Fruit fly (Drosophila melanogaster) whole organism, prepupa: Measurements from ENCODE around the gene pyd.

ENCODE experiments used
- CG10631 ChIP-seq: fragments of 200-800 bp; sonication (Bioruptor generic); optimal IDR thresholded peaks from 2 replicates; lab custom pipeline; 2016; ENCODE audit warnings: missing biosample characterization, missing genetic modification characterization
- CG10669 ChIP-seq: fragments of 200-800 bp; sonication (Bioruptor generic); optimal IDR thresholded peaks from 3 replicates; lab custom pipeline; 2018; ENCODE audit warnings: missing biosample characterization, mild to moderate bottlenecking, missing genetic modification characterization, moderate library complexity
- CG11294 ChIP-seq: fragments of 200-800 bp; sonication (Bioruptor generic); IDR thresholded peaks from 2 replicates; pipeline ENCODE4 v1.3.6; 2022; ENCODE audit warnings: missing biosample characterization, missing genetic modification characterization
- CG11762 ChIP-seq: fragments of 200-800 bp; sonication (Bioruptor generic); optimal IDR thresholded peaks from 3 replicates; lab custom pipeline; 2016; ENCODE audit warnings: missing biosample characterization, missing genetic modification characterization; ENCODE audit not compliant: insufficient read depth
- CG11902 ChIP-seq: fragments of 200-800 bp; sonication (Bioruptor generic); optimal IDR thresholded peaks from 3 replicates; lab custom pipeline; 2016; ENCODE audit warnings: missing biosample characterization, missing genetic modification characterization
- CG15336 ChIP-seq: fragments of 200-800 bp; sonication (Bioruptor generic); IDR thresholded peaks from 2 replicates; pipeline ENCODE4 v1.3.6; 2022; ENCODE audit warnings: missing biosample characterization, missing genetic modification characterization
- CG16779 ChIP-seq: fragments of 200-800 bp; sonication (Bioruptor generic); optimal IDR thresholded peaks from 3 replicates; lab custom pipeline; 2017; ENCODE audit warnings: missing biosample characterization, mild to moderate bottlenecking, missing genetic modification characterization
- CG3032 ChIP-seq: fragments of 200-800 bp; optimal IDR thresholded peaks from 2 replicates; lab custom pipeline; 2019; ENCODE audit warnings: missing biosample characterization, mild to moderate bottlenecking, missing genetic modification characterization, moderate library complexity
- CG32006 ChIP-seq: fragments of 200-800 bp; sonication (Bioruptor generic); optimal IDR thresholded peaks from 3 replicates; lab custom pipeline; 2017; ENCODE audit warnings: missing biosample characterization, mild to moderate bottlenecking, missing genetic modification characterization
- CG3919 ChIP-seq: fragments of 200-800 bp; sonication (Bioruptor generic); optimal IDR thresholded peaks from 3 replicates; lab custom pipeline; 2016; ENCODE audit warnings: missing biosample characterization, missing genetic modification characterization
- CG4318 ChIP-seq: fragments of 200-800 bp; sonication (Bioruptor generic); optimal IDR thresholded peaks from 3 replicates; lab custom pipeline; 2017; ENCODE audit warnings: missing biosample characterization, mild to moderate bottlenecking, missing genetic modification characterization
- CG7368 ChIP-seq: fragments of 200-800 bp; sonication (Bioruptor generic); optimal IDR thresholded peaks from 3 replicates; lab custom pipeline; 2016; ENCODE audit warnings: missing biosample characterization, missing genetic modification characterization
- CG8119 ChIP-seq: fragments of 200-800 bp; sonication (Bioruptor generic); IDR thresholded peaks from 3 replicates; pipeline ENCODE4 v1.3.6; 2022; ENCODE audit warnings: missing biosample characterization, missing genetic modification characterization
- CG9139 ChIP-seq: fragments of 200-800 bp; sonication (Bioruptor generic); optimal IDR thresholded peaks from 3 replicates; lab custom pipeline; 2017; ENCODE audit warnings: missing biosample characterization, mild to moderate bottlenecking, missing genetic modification characterization
- Eip75B ChIP-seq: fragments of 200-800 bp; sonication (Bioruptor generic); optimal IDR thresholded peaks from 3 replicates; lab custom pipeline; 2016; ENCODE audit warnings: missing biosample characterization, missing genetic modification characterization
- Ets96B ChIP-seq: fragments of 200-800 bp; optimal IDR thresholded peaks from 2 replicates; lab custom pipeline; 2019; ENCODE audit warnings: missing biosample characterization, mild to moderate bottlenecking, missing genetic modification characterization, moderate library complexity
- Gug ChIP-seq: fragments of 200-800 bp; sonication (Bioruptor generic); IDR thresholded peaks from 2 replicates; pipeline ENCODE4 v1.3.6; 2022; ENCODE audit warnings: missing biosample characterization, missing genetic modification characterization
- Hr39 ChIP-seq: fragments of 200-800 bp; sonication (Bioruptor generic); optimal IDR thresholded peaks from 2 replicates; lab custom pipeline; 2016; ENCODE audit warnings: missing biosample characterization, missing genetic modification characterization
- Hr4 ChIP-seq: fragments of 200-800 bp; sonication (Bioruptor generic); optimal IDR thresholded peaks from 3 replicates; lab custom pipeline; 2016; ENCODE audit warnings: missing biosample characterization, missing genetic modification characterization
- Met ChIP-seq: fragments of 200-800 bp; sonication (Bioruptor generic); optimal IDR thresholded peaks from 3 replicates; lab custom pipeline; 2016; ENCODE audit warnings: missing biosample characterization, missing genetic modification characterization
- Sox102F ChIP-seq: fragments of 200-800 bp; sonication (Bioruptor generic); optimal IDR thresholded peaks from 2 replicates; lab custom pipeline; 2016; ENCODE audit warnings: missing biosample characterization, mild to moderate bottlenecking, missing genetic modification characterization
- achi ChIP-seq: fragments of 200-800 bp; sonication (Bioruptor generic); optimal IDR thresholded peaks from 3 replicates; lab custom pipeline; 2016; ENCODE audit warnings: missing biosample characterization, missing genetic modification characterization
- acj6 ChIP-seq: fragments of 200-800 bp; sonication (Bioruptor generic); optimal IDR thresholded peaks from 3 replicates; lab custom pipeline; 2016; ENCODE audit warnings: missing biosample characterization, missing genetic modification characterization
- dsx ChIP-seq: fragments of 200-800 bp; optimal IDR thresholded peaks from 3 replicates; lab custom pipeline; 2019; ENCODE audit warnings: missing biosample characterization, mild to moderate bottlenecking, missing genetic modification characterization, moderate library complexity; ENCODE audit not compliant: poor library complexity, severe bottlenecking
- eg ChIP-seq: fragments of 200-800 bp; sonication (Bioruptor generic); IDR thresholded peaks from 3 replicates; pipeline ENCODE4 v1.3.6; 2022; ENCODE audit warnings: missing biosample characterization, missing genetic modification characterization
- fkh ChIP-seq: fragments of 200-800 bp; sonication (Bioruptor generic); optimal IDR thresholded peaks from 3 replicates; lab custom pipeline; 2017; ENCODE audit warnings: missing biosample characterization, mild to moderate bottlenecking, missing genetic modification characterization, moderate library complexity
- pdm3 ChIP-seq: fragments of 200-800 bp; sonication (Bioruptor generic); optimal IDR thresholded peaks from 3 replicates; lab custom pipeline; 2016; ENCODE audit warnings: missing biosample characterization, missing genetic modification characterization
- spab ChIP-seq: fragments of 200-800 bp; sonication (Bioruptor generic); optimal IDR thresholded peaks from 2 replicates; lab custom pipeline; 2017; ENCODE audit warnings: missing biosample characterization, mild to moderate bottlenecking, missing genetic modification characterization, missing genetic modification reagents
- svp ChIP-seq: fragments of 200-800 bp; sonication (Bioruptor generic); peaks from one replicate; lab custom pipeline; 2016; ENCODE audit warnings: missing biosample characterization, missing genetic modification characterization
- vri ChIP-seq: fragments of 200-800 bp; sonication (Bioruptor generic); optimal IDR thresholded peaks from 3 replicates; lab custom pipeline; 2016; ENCODE audit warnings: missing biosample characterization, mild to moderate bottlenecking, missing genetic modification characterization

pyd gene

dm6 chr3R:8846154-8846648 is 85.5 kb downstream of the pyd start (continued):
- TF ChIP-seq Hr39 (GFP tag; lab: Kevin White, UChicago) (no peak), svp (GFP tag; lab: Kevin White, UChicago) (no peak), Gug (GFP tag; lab: Robert Waterston, UW) (no peak), CG32006 (GFP tag; lab: Kevin White, UChicago) (no peak), Sox102F (GFP tag; lab: Kevin White, UChicago) (peak; percentile 39), Hr4 (no peak), Eip75B (no peak), Ets96B (tag; lab: Kevin White, UChicago) (peak; percentile 19), CG9139 (peak; percentile 80), CG8119 (GFP tag; lab: Robert Waterston, UW) (peak; percentile 53; the same call in 2 of the 3 replicates), achi (GFP tag; lab: Kevin White, UChicago) (peak; percentile 11), CG16779 (no peak), fkh (GFP tag; lab: Kevin White, UChicago) (peak; percentile 98)

- no peak for TF ChIP-seq CG3032
- no peak for TF ChIP-seq Met (GFP tag; lab: Kevin White, UChicago)
- TF ChIP-seq vri (GFP tag; lab: Kevin White, UChicago) = peak; percentile 64
- peak; percentile 12 for TF ChIP-seq fkh (GFP tag; lab: Kevin White, UChicago)
- no peak for TF ChIP-seq CG11294 (GFP tag; lab: Robert Waterston, UW)
- no peak for TF ChIP-seq dsx (GFP tag; lab: Kevin White, UChicago)
- TF ChIP-seq, all 60 proteins: peak for 2
These were observed 86.7 kb downstream of the pyd start for dm6 chr3R:8844955-8845354.

- TF ChIP-seq eg (GFP tag; lab: Robert Waterston, UW) (no peak), Met (GFP tag; lab: Kevin White, UChicago) (no peak), Sox102F (GFP tag; lab: Kevin White, UChicago) (no peak)
These were observed 87.6 kb downstream of the pyd start for dm6 chr3R:8843942-8844637.

dm6 chr3R:8841533-8841932 is 90.2 kb downstream of the pyd start:
- TF ChIP-seq eg (GFP tag; lab: Robert Waterston, UW) = peak; percentile 8; the same call in 1 of the 3 replicates
- TF ChIP-seq CG11762 (GFP tag; lab: Kevin White, UChicago) = no peak
- TF ChIP-seq CG9139 = no peak

dm6 chr3R:8841038-8841437 is 90.7 kb downstream of the pyd start:
- no peak for TF ChIP-seq CG11902
- TF ChIP-seq CG4318 (GFP tag; lab: Kevin White, UChicago) = no peak
- TF ChIP-seq CG7368 = no peak
- no peak for TF ChIP-seq CG3919 (GFP tag; lab: Kevin White, UChicago)
- no peak for TF ChIP-seq CG10669
- no peak for TF ChIP-seq CG15336
- TF ChIP-seq CG10631 (GFP tag; lab: Kevin White, UChicago) = no peak
- no peak for TF ChIP-seq acj6 (GFP tag; lab: Kevin White, UChicago)
- TF ChIP-seq pdm3 = no peak
- no peak for TF ChIP-seq spab (GFP tag; lab: Kevin White, UChicago)
- TF ChIP-seq achi (GFP tag; lab: Kevin White, UChicago) = no peak
- no peak for TF ChIP-seq CG32006 (GFP tag; lab: Kevin White, UChicago)
